Fruit fly (Drosophila melanogaster) whole organism, embryonic: ENCODE results near the gene CG7611.

Source experiments
- Bteb2 ChIP-seq: fragments of 200-800 bp; sonication (Bioruptor generic); optimal IDR thresholded peaks from 2 replicates; lab custom pipeline; 2016; ENCODE audit warnings: missing biosample characterization, missing genetic modification characterization
- CG10959 ChIP-seq: fragments of 200-800 bp; sonication (Bioruptor generic); IDR thresholded peaks from 2 replicates; pipeline ENCODE4 v1.3.6; 2022; ENCODE audit warnings: missing biosample characterization, missing genetic modification characterization
- CG11695 ChIP-seq: fragments of 200-800 bp; sonication (Bioruptor generic); IDR thresholded peaks from 3 replicates; pipeline ENCODE4 v1.3.6; 2022; ENCODE audit warnings: missing biosample characterization, missing genetic modification characterization
- CG12391 ChIP-seq: fragments of 200-800 bp; sonication (Bioruptor generic); optimal IDR thresholded peaks from 3 replicates; lab custom pipeline; 2018; ENCODE audit warnings: missing biosample characterization, mild to moderate bottlenecking, missing genetic modification characterization, moderate library complexity
- CG13287 ChIP-seq: fragments of 200-800 bp; sonication (Bioruptor generic); IDR thresholded peaks from 2 replicates; pipeline ENCODE4 v1.3.6; 2022; ENCODE audit warnings: missing biosample characterization, missing genetic modification characterization; ENCODE audit not compliant: partially characterized antibody
- CG14860 ChIP-seq: fragments of 200-800 bp; sonication (Bioruptor generic); IDR thresholded peaks from 3 replicates; pipeline ENCODE4 v1.3.6; 2022; ENCODE audit warnings: missing biosample characterization, missing genetic modification characterization; ENCODE audit not compliant: partially characterized antibody
- CG16779 ChIP-seq: fragments of 200-800 bp; sonication (Bioruptor generic); IDR thresholded peaks from 2 replicates; pipeline ENCODE4 v1.3.6; 2022; ENCODE audit warnings: missing biosample characterization, missing genetic modification characterization
- CG2120 ChIP-seq: fragments of 200-800 bp; sonication (Bioruptor generic); optimal IDR thresholded peaks from 3 replicates; lab custom pipeline; 2016; ENCODE audit warnings: missing biosample characterization, missing genetic modification characterization
- CG31224 ChIP-seq: fragments of 200-800 bp; sonication (Bioruptor generic); IDR thresholded peaks from 2 replicates; pipeline ENCODE4 v1.3.6; 2022; ENCODE audit warnings: missing biosample characterization, missing genetic modification characterization
- CG3407 ChIP-seq: fragments of 200-800 bp; sonication (Bioruptor generic); optimal IDR thresholded peaks from 2 replicates; lab custom pipeline; 2018; ENCODE audit warnings: missing biosample characterization, mild to moderate bottlenecking, missing genetic modification characterization
- CG42726 ChIP-seq: fragments of 200-800 bp; sonication (Bioruptor generic); IDR thresholded peaks from 2 replicates; pipeline ENCODE4 v1.3.6; 2022; ENCODE audit warnings: missing biosample characterization, missing genetic modification characterization; ENCODE audit not compliant: partially characterized antibody
- CG4424 ChIP-seq: fragments of 200-800 bp; sonication (Bioruptor generic); optimal IDR thresholded peaks from 3 replicates; lab custom pipeline; 2016; ENCODE audit warnings: missing biosample characterization, missing genetic modification characterization
- CG4820 ChIP-seq: fragments of 200-800 bp; sonication (Bioruptor generic); optimal IDR thresholded peaks from 3 replicates; lab custom pipeline; 2016; ENCODE audit warnings: missing biosample characterization, missing genetic modification characterization
- CG6791 ChIP-seq: fragments of 200-800 bp; sonication (Bioruptor generic); IDR thresholded peaks from 3 replicates; pipeline ENCODE4 v1.3.6; 2022; ENCODE audit warnings: missing biosample characterization, missing genetic modification characterization; ENCODE audit not compliant: partially characterized antibody
- CG7372 ChIP-seq: fragments of 200-800 bp; sonication (Bioruptor generic); IDR thresholded peaks from 2 replicates; pipeline ENCODE4 v1.3.6; 2022; ENCODE audit warnings: missing biosample characterization, missing genetic modification characterization
- CG8765 ChIP-seq: fragments of 200-800 bp; sonication (Bioruptor generic); IDR thresholded peaks from 2 replicates; pipeline ENCODE4 v1.3.6; 2022; ENCODE audit warnings: missing biosample characterization, missing genetic modification characterization
- CG8944 ChIP-seq: fragments of 200-800 bp; sonication (Bioruptor generic); optimal IDR thresholded peaks from 3 replicates; lab custom pipeline; 2016; ENCODE audit warnings: missing biosample characterization, missing genetic modification characterization
- D ChIP-seq, 2 experiments: fragments of 200-800 bp in 1 of 2; fragments of >200 bp in 1 of 2; sonication (Bioruptor generic) in 1 of 2; optimal IDR thresholded peaks; 2 replicates in 1 of 2; 3 replicates in 1 of 2; lab custom pipeline; 2017; ENCODE audit warnings: mild to moderate bottlenecking in 1 of 2, missing biosample characterization in 1 of 2, missing genetic modification characterization in 1 of 2, missing genetic modification reagents in 1 of 2
- Dad ChIP-seq: fragments of 200-800 bp; sonication (Bioruptor generic); optimal IDR thresholded peaks from 3 replicates; lab custom pipeline; 2016; ENCODE audit warnings: missing biosample characterization, missing genetic modification characterization
- Dp ChIP-seq: fragments of 200-800 bp; sonication (Bioruptor generic); optimal IDR thresholded peaks from 2 replicates; lab custom pipeline; 2018; ENCODE audit warnings: missing biosample characterization, mild to moderate bottlenecking, missing genetic modification characterization, moderate library complexity
- H15 ChIP-seq: fragments of 200-800 bp; sonication (Bioruptor generic); IDR thresholded peaks from 3 replicates; pipeline ENCODE4 v1.3.6; 2022; ENCODE audit warnings: missing biosample characterization, missing genetic modification characterization
- Lim3 ChIP-seq: fragments of 200-800 bp; sonication (Bioruptor generic); IDR thresholded peaks from 2 replicates; pipeline ENCODE4 v1.3.6; 2022; ENCODE audit warnings: missing biosample characterization, missing genetic modification characterization
- Myb ChIP-seq: fragments of 200-800 bp; sonication (Bioruptor generic); optimal IDR thresholded peaks from 2 replicates; lab custom pipeline; 2016; ENCODE audit warnings: missing biosample characterization, missing genetic modification characterization
- NC2β ChIP-seq: fragments of 200-800 bp; sonication (Bioruptor generic); optimal IDR thresholded peaks from 2 replicates; lab custom pipeline; 2016; ENCODE audit warnings: missing biosample characterization, missing genetic modification characterization
- Sry-δ ChIP-seq: fragments of 200-800 bp; sonication (Bioruptor generic); optimal IDR thresholded peaks from 2 replicates; lab custom pipeline; 2016; ENCODE audit warnings: missing biosample characterization, missing genetic modification characterization
- Usf ChIP-seq: fragments of 200-800 bp; sonication (Bioruptor generic); optimal IDR thresholded peaks from 2 replicates; lab custom pipeline; 2017; ENCODE audit warnings: missing genotype, missing biosample characterization, missing genetic modification characterization
- bsh ChIP-seq, 2 experiments: fragments of 200-800 bp; sonication (Bioruptor generic); optimal IDR thresholded peaks; 2 replicates each; lab custom pipeline; 2017 to 2018; ENCODE audit warnings: mild to moderate bottlenecking in 2 of 2, missing biosample characterization in 2 of 2, missing genetic modification characterization in 2 of 2, moderate library complexity in 1 of 2
- cad ChIP-seq: fragments of >200 bp; optimal IDR thresholded peaks from 2 replicates; lab custom pipeline; 2017; ENCODE audit warnings: missing biosample characterization, missing genetic modification characterization
- dati ChIP-seq: fragments of 200-800 bp; sonication (Bioruptor generic); IDR thresholded peaks from 2 replicates; pipeline ENCODE4 v1.3.6; 2022; ENCODE audit warnings: missing biosample characterization, missing genetic modification characterization
- dm ChIP-seq: fragments of 200-800 bp; sonication (Bioruptor generic); optimal IDR thresholded peaks from 3 replicates; lab custom pipeline; 2016; ENCODE audit warnings: missing biosample characterization, missing genetic modification characterization
- dpn ChIP-seq, 2 experiments: fragments of 200-800 bp; sonication (Bioruptor generic); optimal IDR thresholded peaks; 3 replicates each; lab custom pipeline; 2016; ENCODE audit warnings: missing biosample characterization in 2 of 2, missing genetic modification characterization in 2 of 2
- eve ChIP-seq, 2 experiments: fragments of >200 bp; optimal IDR thresholded peaks; 2 replicates each; lab custom pipeline; 2017; ENCODE audit warnings: missing biosample characterization in 2 of 2, missing genetic modification characterization in 2 of 2
- ewg ChIP-seq: fragments of 200-800 bp; sonication (Bioruptor generic); optimal IDR thresholded peaks from 3 replicates; lab custom pipeline; 2017; ENCODE audit warnings: mild to moderate bottlenecking, missing biosample characterization, missing genetic modification reagents, missing genetic modification characterization
- hbn ChIP-seq: fragments of 200-800 bp; sonication (Bioruptor generic); IDR thresholded peaks from 2 replicates; pipeline ENCODE4 v1.3.6; 2022; ENCODE audit warnings: missing biosample characterization, missing genetic modification characterization; ENCODE audit not compliant: partially characterized antibody
- hkb ChIP-seq, 2 experiments: fragments of 200-800 bp in 1 of 2; fragments of >200 bp in 1 of 2; sonication (Bioruptor generic) in 1 of 2; IDR thresholded peaks in 1 of 2; optimal IDR thresholded peaks in 1 of 2; 2 replicates each; pipeline versions ENCODE4 v1.3.6 to Lab custom; 2017 to 2022; ENCODE audit warnings: missing biosample characterization in 1 of 2, missing genetic modification characterization in 1 of 2
- kah ChIP-seq: fragments of 200-800 bp; sonication (Bioruptor generic); optimal IDR thresholded peaks from 2 replicates; lab custom pipeline; 2018; ENCODE audit warnings: missing biosample characterization, mild to moderate bottlenecking, missing genetic modification characterization
- knrl ChIP-seq: fragments of 200-800 bp; sonication (Bioruptor generic); IDR thresholded peaks from 3 replicates; pipeline ENCODE4 v1.3.6; 2022; ENCODE audit warnings: missing biosample characterization, missing genetic modification characterization; ENCODE audit not compliant: partially characterized antibody
- org-1 ChIP-seq: fragments of 200-800 bp; sonication (Bioruptor generic); optimal IDR thresholded peaks from 2 replicates; lab custom pipeline; 2017; ENCODE audit warnings: missing biosample characterization, missing genetic modification characterization
- pb ChIP-seq: fragments of 200-800 bp; sonication (Bioruptor generic); optimal IDR thresholded peaks from 3 replicates; lab custom pipeline; 2016; ENCODE audit warnings: missing biosample characterization, missing genetic modification characterization
- ranshi ChIP-seq: fragments of 200-800 bp; sonication (Bioruptor generic); IDR thresholded peaks from 2 replicates; pipeline ENCODE4 v1.3.6; 2022; ENCODE audit warnings: missing biosample characterization, missing genetic modification characterization
- slbo ChIP-seq: fragments of 200-800 bp; sonication (Bioruptor generic); IDR thresholded peaks from 2 replicates; pipeline ENCODE4 v1.3.6; 2022; ENCODE audit warnings: missing biosample characterization, missing genetic modification characterization
- sr ChIP-seq: fragments of 200-800 bp; sonication (Bioruptor generic); IDR thresholded peaks from 3 replicates; pipeline ENCODE4 v1.3.6; 2022; ENCODE audit warnings: missing biosample characterization, missing genetic modification characterization
- tll ChIP-seq, 2 experiments: fragments of 200-800 bp in 1 of 2; fragments of >200 bp in 1 of 2; sonication (Bioruptor generic) in 1 of 2; optimal IDR thresholded peaks; 2 replicates each; lab custom pipeline; 2017 to 2019; ENCODE audit warnings: missing biosample characterization in 2 of 2, missing genetic modification characterization in 2 of 2, mild to moderate bottlenecking in 1 of 2, moderate library complexity in 1 of 2
- tna ChIP-seq: fragments of 200-800 bp; sonication (Bioruptor generic); IDR thresholded peaks from 2 replicates; pipeline ENCODE4 v1.3.6; 2022; ENCODE audit warnings: missing biosample characterization, missing genetic modification characterization; ENCODE audit not compliant: partially characterized antibody
- vfl ChIP-seq: fragments of 200-800 bp; sonication (Bioruptor generic); optimal IDR thresholded peaks from 2 replicates; lab custom pipeline; 2016; ENCODE audit warnings: missing biosample characterization, missing genetic modification characterization
- vvl ChIP-seq: fragments of 200-800 bp; sonication (Bioruptor generic); IDR thresholded peaks from 2 replicates; pipeline ENCODE4 v1.3.6; 2022; ENCODE audit warnings: missing biosample characterization, missing genetic modification characterization
- zen ChIP-seq: fragments of 200-800 bp; sonication (Bioruptor generic); optimal IDR thresholded peaks from 3 replicates; lab custom pipeline; 2018; ENCODE audit warnings: missing biosample characterization, mild to moderate bottlenecking, missing genetic modification characterization, moderate library complexity
- zf30C ChIP-seq: fragments of 200-800 bp; sonication (Bioruptor generic); optimal IDR thresholded peaks from 3 replicates; lab custom pipeline; 2018; ENCODE audit warnings: missing biosample characterization, mild to moderate bottlenecking, missing genetic modification characterization

The CG7611 gene

dm6 chr3L:21482100-21482499, 40.9 kb upstream of the CG7611 start:
- 0 out of 3 replicates have a peak, but pooled peaks have one; percentile 15 for TF ChIP-seq CG6791 (GFP tag; lab: Robert Waterston, UW)
- TF ChIP-seq tll (GFP tag; optimal IDR thresholded peaks at IDR 0.05; lab: Kevin White, UChicago) = peak in 1 of 2 experiments; percentile 96
- no peak for TF ChIP-seq CG31224
- TF ChIP-seq CG11695 (GFP tag; lab: Robert Waterston, UW) = no peak
- 0 out of 3 replicates have a peak, but pooled peaks have one; percentile 2 for TF ChIP-seq sr (GFP tag; lab: Robert Waterston, UW)
- peak; percentile 33 for TF ChIP-seq D (optimal IDR thresholded peaks at IDR 0.05; lab: Kevin White, UChicago)
- no peak for TF ChIP-seq D (GFP tag; optimal IDR thresholded peaks at IDR 0.05; lab: Kevin White, UChicago)
- peak; percentile 55 for TF ChIP-seq zen (tag; lab: Kevin White, UChicago)

dm6 chr3L:21483837-21484236, 39.1 kb upstream of the CG7611 start:
- peak; percentile 13; the same call in 1 of the 2 replicates for TF ChIP-seq tna (GFP tag; lab: Robert Waterston, UW)
- peak in 1 of 2 experiments; percentile 7 for TF ChIP-seq bsh (GFP tag; optimal IDR thresholded peaks at IDR 0.05; lab: Kevin White, UChicago)
- TF ChIP-seq knrl (GFP tag; lab: Robert Waterston, UW) = peak; percentile 50; the same call in 1 of the 3 replicates
- no peak for TF ChIP-seq kah (GFP tag; lab: Kevin White, UChicago)
- TF ChIP-seq Lim3 (GFP tag; lab: Robert Waterston, UW) = no peak
- peak; percentile 16 to 46 for TF ChIP-seq dpn (GFP tag; optimal IDR thresholded peaks at IDR 0.05; lab: Kevin White, UChicago)
- no peak for TF ChIP-seq CG14860 (GFP tag; lab: Robert Waterston, UW)
- peak; percentile 3 for TF ChIP-seq CG8944 (GFP tag; lab: Kevin White, UChicago)
- TF ChIP-seq H15 = no peak
- no peak for TF ChIP-seq CG3407 (GFP tag; lab: Kevin White, UChicago)
- TF ChIP-seq dati (GFP tag; lab: Robert Waterston, UW) = no peak
- TF ChIP-seq Bteb2 (GFP tag; lab: Kevin White, UChicago) = peak; percentile 17
- TF ChIP-seq CG12391 = peak; percentile 16
- peak; percentile 60 for TF ChIP-seq CG13287 (GFP tag; lab: Robert Waterston, UW)
- TF ChIP-seq pb (GFP tag; lab: Kevin White, UChicago) = no peak
- TF ChIP-seq hbn (GFP tag; lab: Robert Waterston, UW) = no peak
- TF ChIP-seq CG10959 = no peak
- peak; percentile 19 for TF ChIP-seq CG4820 (GFP tag; lab: Kevin White, UChicago)
- TF ChIP-seq NC2β (GFP tag; lab: Kevin White, UChicago) = peak; percentile 29
- peak; percentile 46 for TF ChIP-seq CG2120 (GFP tag; lab: Kevin White, UChicago)
- no peak for TF ChIP-seq org-1
- 0 out of 2 replicates have a peak, but pooled peaks have one; percentile 46 for TF ChIP-seq CG42726 (GFP tag; lab: Robert Waterston, UW)
- no peak for TF ChIP-seq CG16779 (GFP tag; lab: Robert Waterston, UW)
- TF ChIP-seq cad (GFP tag; lab: Kevin White, UChicago) = no peak
- TF ChIP-seq ewg = no peak
- TF ChIP-seq CG7372 (GFP tag; lab: Robert Waterston, UW) = no peak
- peak; percentile 99 for TF ChIP-seq vvl (GFP tag; lab: Robert Waterston, UW)
- TF ChIP-seq ranshi (GFP tag; lab: Robert Waterston, UW) = no peak
- TF ChIP-seq zf30C (GFP tag; lab: Kevin White, UChicago) = no peak
- peak; percentile 80 for TF ChIP-seq Myb (GFP tag; lab: Kevin White, UChicago)
- no peak for TF ChIP-seq Usf (GFP tag; lab: Kevin White, UChicago)
- peak; percentile 25 for TF ChIP-seq CG4424 (GFP tag; lab: Kevin White, UChicago)
- TF ChIP-seq Dp (GFP tag; lab: Kevin White, UChicago) = peak; percentile 46
- peak; percentile 27 for TF ChIP-seq hkb (optimal IDR thresholded peaks at IDR 0.05; lab: Kevin White, UChicago)
- TF ChIP-seq hkb (GFP tag; IDR thresholded peaks at IDR 0.05; lab: Robert Waterston, UW) = no peak
- peak; percentile 49 for TF ChIP-seq Sry-δ (GFP tag; lab: Kevin White, UChicago)
- TF ChIP-seq slbo = peak; percentile 51; the same call in 1 of the 2 replicates
- TF ChIP-seq CG11695 (GFP tag; lab: Robert Waterston, UW) = no peak
- no peak for TF ChIP-seq CG8765
- peak in 1 of 2 experiments; percentile 35 for TF ChIP-seq eve (GFP tag; optimal IDR thresholded peaks at IDR 0.05; lab: Kevin White, UChicago)
- TF ChIP-seq Dad = peak; percentile 34
- TF ChIP-seq vfl (GFP tag; lab: Kevin White, UChicago) = peak; percentile 9
- no peak for TF ChIP-seq dm
